Fruit fly (Drosophila melanogaster) whole organism, embryonic: ENCODE results near the gene ebd1.

ENCODE experiments used
- Bdp1 ChIP-seq: fragments of 200-800 bp; sonication (Bioruptor generic); optimal IDR thresholded peaks from 3 replicates; lab custom pipeline; 2016; ENCODE audit warnings: missing biosample characterization, missing genetic modification characterization
- BtbVII ChIP-seq: fragments of 200-800 bp; sonication (Bioruptor generic); optimal IDR thresholded peaks from 3 replicates; lab custom pipeline; 2017; ENCODE audit warnings: missing biosample characterization, mild to moderate bottlenecking, missing genetic modification characterization
- CG10209 ChIP-seq: fragments of 200-800 bp; sonication (Bioruptor generic); optimal IDR thresholded peaks from 3 replicates; lab custom pipeline; 2017; ENCODE audit warnings: missing biosample characterization, mild to moderate bottlenecking, missing genetic modification characterization, missing genetic modification reagents
- CG12155 ChIP-seq: fragments of 200-800 bp; sonication (Bioruptor generic); optimal IDR thresholded peaks from 3 replicates; lab custom pipeline; 2016; ENCODE audit warnings: missing biosample characterization, missing genetic modification characterization
- CG13775 ChIP-seq: fragments of 200-800 bp; sonication (Bioruptor generic); optimal IDR thresholded peaks from 3 replicates; lab custom pipeline; 2017; ENCODE audit warnings: missing biosample characterization, mild to moderate bottlenecking, missing genetic modification characterization
- CG15696 ChIP-seq: fragments of 200-800 bp; sonication (Bioruptor generic); optimal IDR thresholded peaks from 2 replicates; lab custom pipeline; 2019; ENCODE audit warnings: missing biosample characterization, mild to moderate bottlenecking, missing genetic modification characterization, moderate library complexity
- CG17385 ChIP-seq: fragments of 200-800 bp; sonication (Bioruptor generic); optimal IDR thresholded peaks from 3 replicates; lab custom pipeline; 2018; ENCODE audit warnings: missing biosample characterization, mild to moderate bottlenecking, missing genetic modification characterization
- CG17829 ChIP-seq: fragments of 200-800 bp; optimal IDR thresholded peaks from 2 replicates; lab custom pipeline; 2019; ENCODE audit warnings: missing biosample characterization, mild to moderate bottlenecking, missing genetic modification characterization, moderate library complexity
- CG18476 ChIP-seq: fragments of 200-800 bp; sonication (Bioruptor generic); optimal IDR thresholded peaks from 2 replicates; lab custom pipeline; 2016; ENCODE audit warnings: missing biosample characterization, mild to moderate bottlenecking, missing genetic modification characterization
- CG2678 ChIP-seq: fragments of 200-800 bp; sonication (Bioruptor generic); optimal IDR thresholded peaks from 3 replicates; lab custom pipeline; 2019; ENCODE audit warnings: missing biosample characterization, mild to moderate bottlenecking, missing genetic modification characterization, moderate library complexity
- CG2889 ChIP-seq: fragments of 200-800 bp; sonication (Bioruptor generic); IDR thresholded peaks from 3 replicates; pipeline ENCODE4 v1.3.6; 2022; ENCODE audit warnings: missing biosample characterization, missing genetic modification characterization
- CG3281 ChIP-seq: fragments of 200-800 bp; sonication (Bioruptor generic); optimal IDR thresholded peaks from 3 replicates; lab custom pipeline; 2017; ENCODE audit warnings: missing biosample characterization, mild to moderate bottlenecking, missing genetic modification characterization
- CG3407 ChIP-seq: fragments of 200-800 bp; sonication (Bioruptor generic); optimal IDR thresholded peaks from 2 replicates; lab custom pipeline; 2018; ENCODE audit warnings: missing biosample characterization, mild to moderate bottlenecking, missing genetic modification characterization
- CG4282 ChIP-seq: fragments of 200-800 bp; sonication (Bioruptor generic); optimal IDR thresholded peaks from 2 replicates; lab custom pipeline; 2016; ENCODE audit warnings: missing biosample characterization, missing genetic modification characterization
- D19A ChIP-seq: fragments of 200-800 bp; optimal IDR thresholded peaks from 3 replicates; lab custom pipeline; 2019; ENCODE audit warnings: missing biosample characterization, mild to moderate bottlenecking, missing genetic modification characterization, moderate library complexity
- Dad ChIP-seq: fragments of 200-800 bp; sonication (Bioruptor generic); optimal IDR thresholded peaks from 3 replicates; lab custom pipeline; 2016; ENCODE audit warnings: missing biosample characterization, missing genetic modification characterization
- Deaf1 ChIP-seq: fragments of 200-800 bp; optimal IDR thresholded peaks from 3 replicates; lab custom pipeline; 2019; ENCODE audit warnings: missing biosample characterization, mild to moderate bottlenecking, missing genetic modification characterization, moderate library complexity
- Dek ChIP-seq: fragments of 200-800 bp; sonication (Bioruptor generic); optimal IDR thresholded peaks from 3 replicates; lab custom pipeline; 2019; ENCODE audit warnings: missing biosample characterization, mild to moderate bottlenecking, missing genetic modification characterization, moderate library complexity
- Doc2 ChIP-seq: fragments of 200-800 bp; sonication (Bioruptor generic); IDR thresholded peaks from 2 replicates; pipeline ENCODE4 v1.3.6; 2022; ENCODE audit warnings: missing biosample characterization, missing genetic modification characterization
- Ets65A ChIP-seq: fragments of 200-800 bp; sonication (Bioruptor generic); peaks from one replicate; lab custom pipeline; 2016; ENCODE audit warnings: missing biosample characterization, missing genetic modification characterization
- Hmr ChIP-seq: fragments of 200-800 bp; sonication (Bioruptor generic); optimal IDR thresholded peaks from 3 replicates; lab custom pipeline; 2017; ENCODE audit warnings: mild to moderate bottlenecking, missing biosample characterization, missing genetic modification reagents, missing genetic modification characterization
- Mad ChIP-seq: fragments of 200-800 bp; sonication (Bioruptor generic); optimal IDR thresholded peaks from 2 replicates; lab custom pipeline; 2016; ENCODE audit warnings: missing biosample characterization, missing genetic modification characterization
- NFAT ChIP-seq: fragments of 200-800 bp; sonication (Bioruptor generic); IDR thresholded peaks from 2 replicates; pipeline ENCODE4 v1.3.6; 2022; ENCODE audit warnings: missing biosample characterization, missing genetic modification characterization
- Opbp ChIP-seq: fragments of 200-800 bp; sonication (Bioruptor generic); IDR thresholded peaks from 3 replicates; pipeline ENCODE4 v1.3.6; 2022; ENCODE audit warnings: missing biosample characterization, missing genetic modification characterization; ENCODE audit not compliant: partially characterized antibody
- Pdp1 ChIP-seq, 2 experiments: fragments of 200-800 bp; sonication (Bioruptor generic); optimal IDR thresholded peaks; 3 replicates each; lab custom pipeline; 2016; ENCODE audit warnings: missing biosample characterization in 2 of 2, missing genetic modification characterization in 2 of 2, mild to moderate bottlenecking in 1 of 2, moderate library complexity in 1 of 2
- cato ChIP-seq: fragments of 200-800 bp; sonication (Bioruptor generic); optimal IDR thresholded peaks from 2 replicates; lab custom pipeline; 2016; ENCODE audit warnings: missing biosample characterization, missing genetic modification characterization, borderline replicate concordance
- dysf ChIP-seq: fragments of 200-800 bp; sonication (Bioruptor generic); IDR thresholded peaks from 3 replicates; pipeline ENCODE4 v1.3.6; 2022; ENCODE audit warnings: missing biosample characterization, missing genetic modification characterization
- fd64A ChIP-seq: fragments of 200-800 bp; sonication (Bioruptor generic); optimal IDR thresholded peaks from 3 replicates; lab custom pipeline; 2018; ENCODE audit warnings: missing biosample characterization, mild to moderate bottlenecking, missing genetic modification characterization
- grau ChIP-seq: fragments of 200-800 bp; optimal IDR thresholded peaks from 3 replicates; lab custom pipeline; 2019; ENCODE audit warnings: missing biosample characterization, mild to moderate bottlenecking, missing genetic modification characterization, moderate library complexity
- hkb ChIP-seq, 2 experiments: fragments of 200-800 bp in 1 of 2; fragments of >200 bp in 1 of 2; sonication (Bioruptor generic) in 1 of 2; IDR thresholded peaks in 1 of 2; optimal IDR thresholded peaks in 1 of 2; 2 replicates each; pipeline versions ENCODE4 v1.3.6 to Lab custom; 2017 to 2022; ENCODE audit warnings: missing biosample characterization in 1 of 2, missing genetic modification characterization in 1 of 2
- kay ChIP-seq: fragments of 200-800 bp; sonication (Bioruptor generic); optimal IDR thresholded peaks from 2 replicates; lab custom pipeline; 2016; ENCODE audit warnings: missing biosample characterization, missing genetic modification characterization
- kni ChIP-seq: fragments of 200-800 bp; sonication (Bioruptor generic); optimal IDR thresholded peaks from 3 replicates; lab custom pipeline; 2017; ENCODE audit warnings: mild to moderate bottlenecking, missing biosample characterization, missing genetic modification reagents, missing genetic modification characterization
- lab ChIP-seq: fragments of 200-800 bp; sonication (Bioruptor generic); optimal IDR thresholded peaks from 3 replicates; lab custom pipeline; 2017; ENCODE audit warnings: missing biosample characterization, missing genetic modification characterization, mild to moderate bottlenecking, moderate library complexity, missing genetic modification reagents
- lov ChIP-seq, 2 experiments: fragments of 200-800 bp in 1 of 2; fragments of >200 bp in 1 of 2; sonication (Bioruptor generic) in 1 of 2; IDR thresholded peaks in 1 of 2; optimal IDR thresholded peaks in 1 of 2; 2 replicates in 1 of 2; 3 replicates in 1 of 2; pipeline versions ENCODE4 v1.3.6 to Lab custom; 2017 to 2022; ENCODE audit warnings: missing biosample characterization in 1 of 2, missing genetic modification characterization in 1 of 2
- mam ChIP-seq: fragments of 200-800 bp; sonication (Bioruptor generic); optimal IDR thresholded peaks from 3 replicates; lab custom pipeline; 2016; ENCODE audit warnings: missing biosample characterization, missing genetic modification characterization
- onecut ChIP-seq: fragments of 200-800 bp; sonication (Bioruptor generic); IDR thresholded peaks from 2 replicates; pipeline ENCODE4 v1.3.6; 2022; ENCODE audit warnings: missing biosample characterization, missing genetic modification characterization
- otp ChIP-seq: fragments of 200-800 bp; sonication (Bioruptor generic); IDR thresholded peaks from 3 replicates; pipeline ENCODE4, ENCODE4 v1.3.6; 2022; ENCODE audit warnings: missing biosample characterization, missing genetic modification characterization
- prd ChIP-seq, 3 experiments: fragments of >200 bp in 2 of 3; fragments of 200-800 bp in 1 of 3; sonication (Bioruptor generic) in 1 of 3; optimal IDR thresholded peaks in 2 of 3; IDR thresholded peaks in 1 of 3; 2 replicates in 2 of 3; 3 replicates in 1 of 3; pipeline versions ENCODE4 v1.3.6 to Lab custom; 2017 to 2022; ENCODE audit warnings: missing biosample characterization in 1 of 3, missing genetic modification characterization in 1 of 3
- sima ChIP-seq: fragments of 200-800 bp; sonication (Bioruptor generic); optimal IDR thresholded peaks from 2 replicates; lab custom pipeline; 2016; ENCODE audit warnings: missing biosample characterization, missing genetic modification characterization
- sob ChIP-seq: fragments of 200-800 bp; sonication (Bioruptor generic); IDR thresholded peaks from 2 replicates; pipeline ENCODE4 v1.3.6; 2022; ENCODE audit warnings: missing biosample characterization, missing genetic modification characterization
- tll ChIP-seq, 2 experiments: fragments of 200-800 bp in 1 of 2; fragments of >200 bp in 1 of 2; sonication (Bioruptor generic) in 1 of 2; optimal IDR thresholded peaks; 2 replicates each; lab custom pipeline; 2017 to 2019; ENCODE audit warnings: missing biosample characterization in 2 of 2, missing genetic modification characterization in 2 of 2, mild to moderate bottlenecking in 1 of 2, moderate library complexity in 1 of 2
- tna ChIP-seq: fragments of 200-800 bp; sonication (Bioruptor generic); IDR thresholded peaks from 2 replicates; pipeline ENCODE4 v1.3.6; 2022; ENCODE audit warnings: missing biosample characterization, missing genetic modification characterization; ENCODE audit not compliant: partially characterized antibody
- zen ChIP-seq: fragments of 200-800 bp; sonication (Bioruptor generic); optimal IDR thresholded peaks from 3 replicates; lab custom pipeline; 2018; ENCODE audit warnings: missing biosample characterization, mild to moderate bottlenecking, missing genetic modification characterization, moderate library complexity

The ebd1 gene

DNA sequence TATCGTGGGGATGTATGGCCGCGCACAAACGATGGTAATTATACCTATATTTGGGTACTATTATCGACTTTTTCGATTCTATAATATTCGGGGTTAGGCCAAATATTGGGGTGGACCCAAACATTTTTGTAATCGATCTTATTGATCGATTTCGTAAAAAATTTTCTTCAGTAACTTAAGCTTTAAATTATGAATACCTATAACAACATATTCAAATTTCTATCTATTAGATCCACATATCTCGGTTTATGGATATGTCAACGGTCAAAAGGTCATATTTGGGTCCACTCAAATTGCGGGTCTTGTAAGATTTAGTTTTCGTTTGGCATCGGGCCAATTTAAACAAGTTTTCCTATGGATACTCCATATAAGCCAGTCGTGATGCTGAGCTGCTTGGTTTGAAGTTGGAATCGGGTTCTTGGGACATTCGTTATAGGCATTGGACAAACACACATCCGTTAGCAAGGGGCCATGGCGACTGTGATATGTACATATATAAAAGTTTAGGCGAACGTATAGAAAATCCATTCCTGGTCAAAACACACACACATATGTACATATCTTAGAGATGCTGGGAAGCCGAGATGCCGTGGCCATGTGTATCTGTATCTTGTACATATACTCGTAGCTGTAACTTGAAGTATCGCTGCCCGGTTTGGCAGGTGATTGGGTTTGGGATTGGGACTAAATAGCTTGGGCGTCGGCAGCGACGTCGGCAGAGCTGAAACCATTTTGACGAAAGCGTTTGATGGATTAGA lies 15.0 kb upstream of the ebd1 start (continued):
- TF ChIP-seq grau (tag; lab: Kevin White, UChicago): peak; percentile 73
- TF ChIP-seq CG18476: peak; percentile 27
- TF ChIP-seq CG2678 (tag; lab: Kevin White, UChicago): peak; percentile 84
- TF ChIP-seq CG13775 (GFP tag; lab: Kevin White, UChicago): peak; percentile 8
- TF ChIP-seq Ets65A (GFP tag; lab: Kevin White, UChicago): no peak
- TF ChIP-seq otp (GFP tag; lab: Robert Waterston, UW): peak; percentile 48; the same call in 1 of the 3 replicates
- peak; percentile 1 for TF ChIP-seq CG4282 (GFP tag; lab: Kevin White, UChicago)
- no peak for TF ChIP-seq NFAT (GFP tag; lab: Robert Waterston, UW)
- TF ChIP-seq CG3407 (GFP tag; lab: Kevin White, UChicago): no peak
- no peak for TF ChIP-seq Doc2

DNA sequence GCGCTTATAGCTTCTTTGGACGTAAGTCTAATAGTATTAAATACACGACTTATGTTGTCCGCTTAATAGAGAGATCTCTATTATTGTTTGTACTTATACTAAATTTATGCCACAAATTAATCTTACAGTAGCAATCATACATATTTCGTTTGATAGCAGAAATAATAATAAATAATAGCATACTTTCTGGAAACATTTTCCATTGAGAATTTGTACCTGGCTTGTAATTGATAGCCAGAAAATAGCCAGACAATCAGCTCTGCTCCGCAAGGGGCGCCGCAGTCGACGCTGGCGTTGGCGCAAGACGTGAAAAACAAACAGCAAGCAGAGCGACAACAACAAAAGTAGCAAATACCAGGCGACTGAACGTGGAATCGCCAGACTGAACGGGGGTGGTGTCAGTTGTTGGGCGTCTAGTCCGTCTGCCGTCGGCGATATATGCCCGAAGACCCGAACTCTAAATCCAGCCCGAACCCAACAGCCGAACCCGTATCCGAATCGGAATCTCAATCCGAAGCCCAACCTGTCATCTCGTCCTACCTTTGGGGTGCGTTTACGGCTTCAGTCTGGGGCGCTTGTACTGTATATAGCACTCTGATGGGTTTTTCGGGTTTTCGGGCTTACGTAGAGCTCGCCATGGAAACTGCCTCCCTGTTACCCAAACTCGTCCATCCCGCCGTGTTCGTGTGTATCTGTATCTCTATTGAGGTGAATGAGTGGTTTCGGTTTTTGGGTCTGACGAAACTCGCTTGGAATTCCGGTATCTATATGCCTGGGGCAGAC lies 14.2 kb upstream of the ebd1 start:
- no peak for TF ChIP-seq Opbp (GFP tag; lab: Robert Waterston, UW)
- TF ChIP-seq D19A (tag; lab: Kevin White, UChicago): peak; percentile 55
- TF ChIP-seq kay (GFP tag; lab: Kevin White, UChicago): no peak
- peak; percentile 8 for TF ChIP-seq lab
- TF ChIP-seq fd64A (GFP tag; lab: Kevin White, UChicago): no peak
- peak; percentile 61 for TF ChIP-seq Hmr (GFP tag; lab: Kevin White, UChicago)
- TF ChIP-seq cato (GFP tag; lab: Kevin White, UChicago): peak; percentile 29
- peak; percentile 24 for TF ChIP-seq CG12155
- peak; percentile 44 for TF ChIP-seq hkb (optimal IDR thresholded peaks at IDR 0.05; lab: Kevin White, UChicago)
- no peak for TF ChIP-seq hkb (GFP tag; IDR thresholded peaks at IDR 0.05; lab: Robert Waterston, UW)
- TF ChIP-seq CG2889 (GFP tag; lab: Robert Waterston, UW): no peak
- TF ChIP-seq zen: peak; percentile 0
- TF ChIP-seq Dek (tag; lab: Kevin White, UChicago): peak; percentile 7
- peak; percentile 1 for TF ChIP-seq Bdp1 (GFP tag; lab: Kevin White, UChicago)
- no peak for TF ChIP-seq sima (GFP tag; lab: Kevin White, UChicago)
- TF ChIP-seq Dad: peak; percentile 2
- TF ChIP-seq mam (GFP tag; lab: Kevin White, UChicago): peak; percentile 30
- peak; percentile 97 for TF ChIP-seq kni (GFP tag; lab: Kevin White, UChicago)
- peak in 1 of 2 experiments; percentile 11 for TF ChIP-seq Pdp1 (GFP tag; optimal IDR thresholded peaks at IDR 0.05; lab: Kevin White, UChicago)
- 0 out of 2 replicates have a peak, but pooled peaks have one; percentile 23 for TF ChIP-seq sob
- no peak for TF ChIP-seq lov (optimal IDR thresholded peaks at IDR 0.05; lab: Kevin White, UChicago)
- TF ChIP-seq lov (GFP tag; IDR thresholded peaks at IDR 0.05; lab: Robert Waterston, UW): 0 out of 3 replicates have a peak, but pooled peaks have one; percentile 49
- peak; percentile 35 for TF ChIP-seq CG17385 (GFP tag; lab: Kevin White, UChicago)
- TF ChIP-seq Mad (GFP tag; lab: Kevin White, UChicago): peak; percentile 38
- TF ChIP-seq BtbVII (GFP tag; lab: Kevin White, UChicago): no peak
- TF ChIP-seq CG3281: peak; percentile 52
- TF ChIP-seq NFAT (GFP tag; lab: Robert Waterston, UW): no peak
- TF ChIP-seq Deaf1 (tag; lab: Kevin White, UChicago): peak; percentile 99
- TF ChIP-seq tna: no peak
- TF ChIP-seq CG17829 (tag; lab: Kevin White, UChicago): peak; percentile 13
- TF ChIP-seq onecut (GFP tag; lab: Robert Waterston, UW): no peak
- peak; percentile 48; the same call in 2 of the 3 replicates for TF ChIP-seq dysf (GFP tag; lab: Robert Waterston, UW)
- peak; percentile 46 to 47 for TF ChIP-seq tll (GFP tag; optimal IDR thresholded peaks at IDR 0.05; lab: Kevin White, UChicago)
- no peak for TF ChIP-seq prd (optimal IDR thresholded peaks at IDR 0.05; lab: Kevin White, UChicago)
- 0 out of 3 replicates have a peak, but pooled peaks have one; percentile 34 for TF ChIP-seq prd (GFP tag; IDR thresholded peaks at IDR 0.05; lab: Robert Waterston, UW)
- TF ChIP-seq CG10209 (GFP tag; lab: Kevin White, UChicago): peak; percentile 97
- TF ChIP-seq CG15696 (tag; lab: Kevin White, UChicago): peak; percentile 48
